Worm (Caenorhabditis elegans): ENCODE data around the gene F43E2.6.

F43E2.6 gene

ce11 chrII:7397273-7397840 is 28.7 kb upstream of the F43E2.6 start (continued):
- TF ChIP-seq Y67H2A.10 (GFP tag; conservative IDR thresholded peaks at IDR 0.05), result no peak
- TF ChIP-seq mes-4 (tag; optimal IDR thresholded peaks at IDR 0.05), result no peak
- no peak for TF ChIP-seq F22D6.2 (tag; optimal IDR thresholded peaks at IDR 0.05)
- TF ChIP-seq lsl-1 (GFP tag; optimal IDR thresholded peaks at IDR 0.05), result no peak
- TF ChIP-seq somi-1 (GFP tag; optimal IDR thresholded peaks at IDR 0.05), result no peak
- peak; percentile 8 for TF ChIP-seq efl-1 (GFP tag; optimal IDR thresholded peaks at IDR 0.05)
- TF ChIP-seq ztf-25 (GFP tag; IDR thresholded peaks at IDR 0.05), result no peak
- no peak for TF ChIP-seq lir-1 (GFP tag; conservative IDR thresholded peaks at IDR 0.05)
- 0 out of 2 replicates have a peak, but pooled peaks have one; percentile 17 for TF ChIP-seq madf-6 (GFP tag; IDR thresholded peaks at IDR 0.05)
- no peak for TF ChIP-seq nfyb-1 (GFP tag; IDR thresholded peaks at IDR 0.05)
- no peak for TF ChIP-seq F33H1.4 (GFP tag; IDR thresholded peaks at IDR 0.05)
- no peak for TF ChIP-seq F57C9.4 (tag; optimal IDR thresholded peaks at IDR 0.05)
- no peak for TF ChIP-seq ztf-6 (GFP tag; IDR thresholded peaks at IDR 0.05)
- no peak for TF ChIP-seq nhr-90 (tag; optimal IDR thresholded peaks at IDR 0.05)
- TF ChIP-seq ama-1 (optimal IDR thresholded peaks at IDR 0.05), result no peak
- TF ChIP-seq ama-1 (GFP tag; optimal IDR thresholded peaks at IDR 0.05), result peak in 1 of 2 experiments; percentile 13

- TF ChIP-seq D2030.7 (GFP tag; IDR thresholded peaks at IDR 0.05) (no peak), F57C9.4 (tag; optimal IDR thresholded peaks at IDR 0.05) (no peak), nhr-120 (GFP tag; IDR thresholded peaks at IDR 0.05) (no peak), somi-1 (GFP tag; optimal IDR thresholded peaks at IDR 0.05) (no peak), zim-3 (tag; optimal IDR thresholded peaks at IDR 0.05) (no peak), lin-40 (tag; optimal IDR thresholded peaks at IDR 0.05) (no peak), aptf-2 (GFP tag; conservative IDR thresholded peaks at IDR 0.05) (no peak), F23B12.7 (tag; optimal IDR thresholded peaks at IDR 0.05; ENCODE audit: insufficient read depth) (no peak), attf-6 (GFP tag; IDR thresholded peaks at IDR 0.05) (no peak), sptf-2 (GFP tag; optimal IDR thresholded peaks at IDR 0.05) (no peak), F22D6.2 (tag; optimal IDR thresholded peaks at IDR 0.05) (no peak), repo-1 (tag; optimal IDR thresholded peaks at IDR 0.05) (no peak), F33H1.4 (GFP tag; IDR thresholded peaks at IDR 0.05) (no peak), ztf-18 (tag; optimal IDR thresholded peaks at IDR 0.05) (no peak), madf-10 (tag; optimal IDR thresholded peaks at IDR 0.05) (no peak), unc-62 (GFP tag; optimal IDR thresholded peaks at IDR 0.05) (no peak), Y53G8AR.9 (GFP tag; conservative IDR thresholded peaks at IDR 0.05) (no peak), hlh-12 (tag; optimal IDR thresholded peaks at IDR 0.05) (no peak)
Observed at ce11 chrII:7396081-7396480, 27.4 kb upstream of the F43E2.6 start.

- TF ChIP-seq ztf-22 (GFP tag; optimal IDR thresholded peaks at IDR 0.05) (no peak), die-1 (tag; optimal IDR thresholded peaks at IDR 0.05) (no peak), nfyb-1 (GFP tag; IDR thresholded peaks at IDR 0.05) (no peak)
Observed at ce11 chrII:7394690-7395054, 26.0 kb upstream of the F43E2.6 start, which contains the start of gene bath-44. Gene bath-44 (plus strand): TSS chrII:7394955.

- TF ChIP-seq fkh-3 (tag; optimal IDR thresholded peaks at IDR 0.05) (no peak), madf-3 (GFP tag; IDR thresholded peaks at IDR 0.05) (no peak), let-526 (GFP tag; IDR thresholded peaks at IDR 0.05) (no peak), xnd-1 (tag; optimal IDR thresholded peaks at IDR 0.05) (peak; percentile 70), tlf-1 (GFP tag; optimal IDR thresholded peaks at IDR 0.05) (no peak), lsl-1 (GFP tag; optimal IDR thresholded peaks at IDR 0.05) (peak; percentile 87), snpc-4 (GFP tag; optimal IDR thresholded peaks at IDR 0.05) (no peak), snpc-4 (tag; optimal IDR thresholded peaks at IDR 0.05) (no peak), snpc-3.4 (tag; optimal IDR thresholded peaks at IDR 0.05) (peak; percentile 42), hlh-12 (tag; optimal IDR thresholded peaks at IDR 0.05) (no peak), ama-1 (optimal IDR thresholded peaks at IDR 0.05) (peak; percentile 21), ama-1 (GFP tag; optimal IDR thresholded peaks at IDR 0.05) (no peak), cebp-1 (GFP tag; IDR thresholded peaks at IDR 0.05) (no peak), cebp-1 (tag; optimal IDR thresholded peaks at IDR 0.05) (peak; percentile 3), Y53G8AR.9 (GFP tag; conservative IDR thresholded peaks at IDR 0.05) (no peak), ceh-58 (GFP tag; IDR thresholded peaks at IDR 0.05) (no peak), F49E8.2 (tag; optimal IDR thresholded peaks at IDR 0.05; ENCODE audit: insufficient read depth) (no peak)
Observed at ce11 chrII:7393922-7394689, 25.4 kb upstream of the F43E2.6 start.

Measured in whole organism, young adult.